Worm (Caenorhabditis elegans): ENCODE results near the gene fkb-4.

The fkb-4 gene

DNA sequence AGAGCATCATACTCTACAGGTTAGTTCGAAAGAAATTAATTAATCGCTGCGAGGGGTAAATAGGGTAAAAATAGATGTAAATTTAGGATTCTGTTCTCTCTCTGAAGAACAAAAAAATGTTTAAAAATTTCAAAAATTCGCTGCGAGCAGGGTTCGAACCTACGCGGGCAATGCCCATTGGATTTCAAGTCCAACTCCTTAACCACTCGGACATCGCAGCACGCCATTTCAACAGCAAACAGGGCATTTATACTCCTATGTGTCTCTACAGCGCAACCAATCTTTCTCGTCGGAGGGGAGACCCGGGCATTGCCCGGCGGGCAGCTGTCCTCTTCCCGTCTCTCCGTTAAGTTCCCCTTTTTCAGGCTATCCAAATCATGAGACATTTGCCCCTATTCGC lies 6.7 kb downstream of the fkb-4 start:
- TF ChIP-seq pbrm-1 (GFP tag; IDR thresholded peaks at IDR 0.05) (peak; percentile 81), lin-35 (GFP tag; optimal IDR thresholded peaks at IDR 0.05) (no peak), sea-2 (GFP tag; IDR thresholded peaks at IDR 0.05) (0 out of 2 replicates have a peak, but pooled peaks have one; percentile 45), ekl-4 (GFP tag; IDR thresholded peaks at IDR 0.05) (peak; percentile 68; the same call in 1 of the 2 replicates), B0336.3 (GFP tag; IDR thresholded peaks at IDR 0.05) (no peak), snpc-1.3 (tag; optimal IDR thresholded peaks at IDR 0.05; ENCODE audit: insufficient read depth) (peak; percentile 69), ets-4 (GFP tag; optimal IDR thresholded peaks at IDR 0.05) (peak; percentile 74), nhr-120 (GFP tag; IDR thresholded peaks at IDR 0.05) (0 out of 2 replicates have a peak, but pooled peaks have one; percentile 61), F33H1.4 (GFP tag; IDR thresholded peaks at IDR 0.05) (no peak; the same call in 1 of the 2 replicates), atf-7 (tag; optimal IDR thresholded peaks at IDR 0.05) (peak; percentile 4), nfyb-1 (GFP tag; IDR thresholded peaks at IDR 0.05) (peak; percentile 75), tbx-9 (tag; optimal IDR thresholded peaks at IDR 0.05; ENCODE audit: borderline replicate concordance) (no peak), Y95B8A.8 (GFP tag; IDR thresholded peaks at IDR 0.05) (peak; percentile 33; the same call in 1 of the 2 replicates), madf-8 (GFP tag; conservative IDR thresholded peaks at IDR 0.05) (no peak), ceh-91 (GFP tag; IDR thresholded peaks at IDR 0.05) (peak; percentile 31; the same call in 1 of the 2 replicates), rpc-1 (optimal IDR thresholded peaks at IDR 0.05) (peak; percentile 87), rpc-1 (tag; optimal IDR thresholded peaks at IDR 0.05) (peak; percentile 89), hmg-1.2 (GFP tag; IDR thresholded peaks at IDR 0.05) (peak; percentile 76), K12H6.12 (tag; optimal IDR thresholded peaks at IDR 0.05) (peak; percentile 44), mxl-1 (tag; optimal IDR thresholded peaks at IDR 0.05) (peak; percentile 72), somi-1 (GFP tag; optimal IDR thresholded peaks at IDR 0.05) (peak; percentile 65), sdz-38 (tag; optimal IDR thresholded peaks at IDR 0.05) (no peak), F39B2.1 (GFP tag; IDR thresholded peaks at IDR 0.05) (no peak), F52B5.7 (tag; optimal IDR thresholded peaks at IDR 0.05) (peak; percentile 66), aptf-2 (GFP tag; conservative IDR thresholded peaks at IDR 0.05) (peak; percentile 64; the same call in 1 of the 2 replicates), F49E8.2 (tag; optimal IDR thresholded peaks at IDR 0.05; ENCODE audit: insufficient read depth) (no peak), cebp-2 (GFP tag; IDR thresholded peaks at IDR 0.05) (peak; percentile 80; the same call in 1 of the 2 replicates), hlh-26 (GFP tag; conservative IDR thresholded peaks at IDR 0.05) (no peak), chd-7 (tag; optimal IDR thresholded peaks at IDR 0.05) (peak; percentile 83), ceh-79 (tag; optimal IDR thresholded peaks at IDR 0.05) (peak; percentile 69), lag-1 (GFP tag; IDR thresholded peaks at IDR 0.05) (no peak), repo-1 (tag; optimal IDR thresholded peaks at IDR 0.05) (peak; percentile 15), nhr-90 (tag; optimal IDR thresholded peaks at IDR 0.05) (peak; percentile 75), nhr-179 (tag; optimal IDR thresholded peaks at IDR 0.05) (no peak), ccch-3 (GFP tag; optimal IDR thresholded peaks at IDR 0.05) (no peak), B0035.1 (tag; optimal IDR thresholded peaks at IDR 0.05) (no peak), Y53G8AR.9 (GFP tag; conservative IDR thresholded peaks at IDR 0.05) (no peak), snpc-4 (GFP tag; optimal IDR thresholded peaks at IDR 0.05) (peak; percentile 44), snpc-4 (tag; optimal IDR thresholded peaks at IDR 0.05) (peak in 1 of 4 experiments; percentile 68), ama-1 (optimal IDR thresholded peaks at IDR 0.05) (no peak), ama-1 (GFP tag; optimal IDR thresholded peaks at IDR 0.05) (peak in 1 of 2 experiments; percentile 76), nfya-2 (GFP tag; IDR thresholded peaks at IDR 0.05) (no peak), rcor-1 (GFP tag; IDR thresholded peaks at IDR 0.05) (peak; percentile 49), egl-18 (GFP tag; IDR thresholded peaks at IDR 0.05) (no peak), nfya-1 (tag; optimal IDR thresholded peaks at IDR 0.05; ENCODE audit: borderline replicate concordance, insufficient read depth) (no peak), sptf-2 (GFP tag; optimal IDR thresholded peaks at IDR 0.05) (peak; percentile 59), Y67H2A.10 (GFP tag; conservative IDR thresholded peaks at IDR 0.05) (no peak), hrde-1 (tag; optimal IDR thresholded peaks at IDR 0.05; ENCODE audit: borderline replicate concordance) (no peak), let-607 (tag; optimal IDR thresholded peaks at IDR 0.05) (peak; percentile 8 to 22)

All from whole organism, young adult.